Worm (Caenorhabditis elegans) whole organism, L1 larva: ENCODE results near the gene C49F5.7.

ENCODE experiments used
- aha-1 ChIP-seq: fragments of 150-350 bp; optimal IDR thresholded peaks from 2 replicates; lab custom pipeline; 2014; ENCODE audit warnings: missing biosample characterization, missing genetic modification characterization
- elt-3 ChIP-seq, 6 experiments: fragments of 150-350 bp in 1 of 6; sonication (generic microtip); optimal IDR thresholded peaks; 2 replicates each; lab custom pipeline; 2017 to 2018; ENCODE audit warnings: missing biosample characterization in 6 of 6, missing genetic modification characterization in 6 of 6, inconsistent platforms in 1 of 6
- nhr-28 ChIP-seq: fragments of 150-350 bp; optimal IDR thresholded peaks from 2 replicates; lab custom pipeline; 2014; ENCODE audit warnings: missing biosample characterization, missing genetic modification characterization
- nhr-90 ChIP-seq: sonication (generic microtip); optimal IDR thresholded peaks from 2 replicates; lab custom pipeline; 2016; ENCODE audit warnings: mild to moderate bottlenecking, missing genetic modification characterization, missing compliant biosample characterization; ENCODE audit not compliant: poor library complexity
- pqm-1 ChIP-seq: sonication (generic microtip); optimal IDR thresholded peaks from 3 replicates; lab custom pipeline; 2017; ENCODE audit warnings: missing biosample characterization, missing genetic modification characterization
- skn-1 ChIP-seq: fragments of 150-350 bp; optimal IDR thresholded peaks from 2 replicates; lab custom pipeline; 2014; ENCODE audit warnings: missing biosample characterization, missing genetic modification characterization
- unc-62 ChIP-seq: fragments of 150-350 bp; optimal IDR thresholded peaks from 2 replicates; lab custom pipeline; 2014; ENCODE audit warnings: missing biosample characterization, missing genetic modification reagents, missing genetic modification characterization
- unc-86 ChIP-seq: sonication (generic microtip); optimal IDR thresholded peaks from 2 replicates; lab custom pipeline; 2016; ENCODE audit warnings: missing genetic modification characterization, missing compliant biosample characterization
- zag-1 ChIP-seq: fragments of 150-350 bp; optimal IDR thresholded peaks from 2 replicates; lab custom pipeline; 2014; ENCODE audit warnings: missing biosample characterization, missing genetic modification characterization

DNA sequence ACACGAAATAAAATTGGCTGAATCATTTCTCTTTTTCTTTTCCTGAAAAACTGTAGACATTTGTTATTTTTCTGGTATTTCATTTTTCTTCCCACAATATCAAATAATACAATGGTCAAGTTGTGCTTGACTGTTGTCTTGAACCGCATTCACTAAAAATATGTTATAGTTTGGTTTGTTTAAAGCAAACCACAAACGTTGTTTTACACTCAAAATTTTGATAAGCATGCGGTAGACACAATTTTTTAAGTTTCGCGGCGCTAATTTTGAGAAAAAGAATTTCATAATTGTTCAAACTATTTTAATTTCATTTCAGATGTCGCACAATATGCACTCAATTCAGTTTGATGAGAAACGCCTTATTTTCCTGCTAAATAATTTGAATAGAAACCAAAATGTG lies 39.5 kb upstream of the C49F5.7 start, which contains the start of gene T08D10.3:
- TF ChIP-seq pqm-1 (no peak), nhr-90 (no peak), nhr-28 (tag; lab: Kevin White, UChicago) (no peak), zag-1 (tag; lab: Kevin White, UChicago) (no peak), elt-3 (tag; optimal IDR thresholded peaks at IDR 0.05; lab: Kevin White, UChicago) (no peak), skn-1 (no peak), aha-1 (tag; lab: Kevin White, UChicago) (no peak), unc-62 (GFP tag; lab: Kevin White, UChicago) (no peak), unc-86 (tag; lab: Kevin White, UChicago) (no peak)
